Fruit fly (Drosophila melanogaster) whole organism, adult: ENCODE measurements around the gene CG11885.

Experiments
- CG11617 ChIP-seq: fragments of 200-800 bp; sonication (Bioruptor generic); optimal IDR thresholded peaks from 2 replicates; lab custom pipeline; 2017; ENCODE audit warnings: mild to moderate bottlenecking, missing biosample characterization, missing genetic modification reagents, missing genetic modification characterization
- CG12768 ChIP-seq: fragments of 200-800 bp; sonication (Bioruptor generic); optimal IDR thresholded peaks from 2 replicates; lab custom pipeline; 2017; ENCODE audit warnings: missing biosample characterization, missing genetic modification characterization, mild to moderate bottlenecking, moderate library complexity, missing genetic modification reagents
- CG14711 ChIP-seq: fragments of 200-800 bp; sonication (Bioruptor generic); optimal IDR thresholded peaks from 2 replicates; lab custom pipeline; 2018; ENCODE audit warnings: missing biosample characterization, mild to moderate bottlenecking, missing genetic modification characterization, moderate library complexity
- CG1620 ChIP-seq: fragments of 200-800 bp; sonication (Bioruptor generic); optimal IDR thresholded peaks from 2 replicates; lab custom pipeline; 2016; ENCODE audit warnings: missing biosample characterization, missing genetic modification characterization
- CG33017 ChIP-seq: fragments of 200-800 bp; sonication (Bioruptor generic); optimal IDR thresholded peaks from 2 replicates; lab custom pipeline; 2018; ENCODE audit warnings: missing biosample characterization, mild to moderate bottlenecking, missing genetic modification characterization, moderate library complexity
- CG5204 ChIP-seq: fragments of 200-800 bp; sonication (Bioruptor generic); optimal IDR thresholded peaks from 2 replicates; lab custom pipeline; 2016; ENCODE audit warnings: missing biosample characterization, missing genetic modification characterization
- CG7045 ChIP-seq: fragments of 200-800 bp; sonication (Bioruptor generic); optimal IDR thresholded peaks from 2 replicates; lab custom pipeline; 2017; ENCODE audit warnings: missing biosample characterization, mild to moderate bottlenecking, missing genetic modification characterization
- CG7101 ChIP-seq: fragments of 200-800 bp; sonication (Bioruptor generic); optimal IDR thresholded peaks from 2 replicates; lab custom pipeline; 2018; ENCODE audit warnings: missing biosample characterization, mild to moderate bottlenecking, missing genetic modification characterization, moderate library complexity
- Clk ChIP-seq: fragments of 200-800 bp; sonication (Bioruptor generic); optimal IDR thresholded peaks from 2 replicates; lab custom pipeline; 2017; ENCODE audit warnings: missing biosample characterization, missing genetic modification characterization
- Crg-1 ChIP-seq: fragments of 200-800 bp; sonication (Bioruptor generic); optimal IDR thresholded peaks from 2 replicates; lab custom pipeline; 2016; ENCODE audit warnings: missing biosample characterization, missing genetic modification characterization
- Hr96 ChIP-seq: fragments of 200-800 bp; sonication (Bioruptor generic); optimal IDR thresholded peaks from 2 replicates; lab custom pipeline; 2016; ENCODE audit warnings: missing biosample characterization, missing genetic modification characterization
- Mnt ChIP-seq: fragments of 200-800 bp; sonication (Bioruptor generic); optimal IDR thresholded peaks from 2 replicates; lab custom pipeline; 2016; ENCODE audit warnings: missing biosample characterization, mild to moderate bottlenecking, missing genetic modification characterization
- bab1 ChIP-seq: fragments of 200-800 bp; sonication (Bioruptor generic); optimal IDR thresholded peaks from 3 replicates; lab custom pipeline; 2019; ENCODE audit warnings: missing biosample characterization, mild to moderate bottlenecking, missing genetic modification characterization, moderate library complexity
- cic ChIP-seq: fragments of 200-800 bp; sonication (Bioruptor generic); optimal IDR thresholded peaks from 2 replicates; lab custom pipeline; 2017; ENCODE audit warnings: missing biosample characterization, mild to moderate bottlenecking, missing genetic modification characterization, moderate library complexity
- cnc ChIP-seq, 2 experiments: fragments of >200 bp; optimal IDR thresholded peaks; 2 replicates each; lab custom pipeline; 2017
- kay ChIP-seq: fragments of 200-800 bp; sonication (Bioruptor generic); peaks from one replicate; lab custom pipeline; 2016; ENCODE audit warnings: missing biosample characterization, missing genetic modification characterization, borderline replicate concordance
- ovo ChIP-seq: fragments of 200-800 bp; sonication (Bioruptor generic); optimal IDR thresholded peaks from 2 replicates; lab custom pipeline; 2016; ENCODE audit warnings: missing biosample characterization, missing genetic modification characterization
- pad ChIP-seq: fragments of 200-800 bp; sonication (Bioruptor generic); optimal IDR thresholded peaks from 3 replicates; lab custom pipeline; 2017; ENCODE audit warnings: missing biosample characterization, missing genetic modification characterization, mild to moderate bottlenecking, moderate library complexity, missing genetic modification reagents
- tj ChIP-seq: fragments of 200-800 bp; sonication (Bioruptor generic); optimal IDR thresholded peaks from 3 replicates; lab custom pipeline; 2017; ENCODE audit warnings: missing biosample characterization, mild to moderate bottlenecking, missing genetic modification characterization, moderate library complexity
- toe ChIP-seq: fragments of 200-800 bp; sonication (Bioruptor generic); optimal IDR thresholded peaks from 2 replicates; lab custom pipeline; 2016; ENCODE audit warnings: missing biosample characterization, missing genetic modification characterization

The CG11885 gene

DNA sequence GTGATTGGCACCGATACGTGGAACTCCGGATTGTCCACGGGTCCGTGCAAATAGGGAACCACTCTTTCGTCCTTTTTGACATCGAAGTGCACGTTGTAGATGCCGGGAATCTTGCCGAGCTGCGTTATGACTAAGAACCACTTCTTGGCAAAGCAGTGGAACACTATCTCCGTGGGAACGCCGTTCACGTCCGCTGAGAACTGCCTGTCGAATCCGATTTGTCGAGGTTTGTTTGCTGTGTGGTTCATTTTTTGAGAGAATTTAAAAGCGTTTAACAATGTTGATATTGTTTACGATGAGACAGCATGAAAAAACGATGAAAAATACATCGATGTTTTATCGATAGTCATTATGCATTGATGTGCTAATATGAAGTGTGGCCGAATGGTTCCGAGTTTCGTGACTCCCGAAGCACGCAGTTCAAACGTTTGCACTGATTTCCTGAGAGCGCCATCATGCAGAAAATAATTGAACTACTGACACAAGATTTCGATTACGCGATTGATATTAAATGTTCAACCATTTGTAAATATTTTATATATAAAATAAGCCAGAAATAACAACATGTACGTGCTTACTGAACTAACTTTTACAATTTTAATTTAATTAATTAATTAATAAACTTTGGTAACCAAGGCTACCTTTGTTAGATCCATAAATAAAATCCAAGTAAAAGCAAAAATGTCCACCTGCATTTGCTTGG is at the start of gene CG11885, which contains the start of gene CG13692:
TSS of gene CG11885 (minus strand) at position 332 of the 703 bp plus-strand sequence.
TSS of gene CG13692 (plus strand) at position 653 of the 703 bp plus-strand sequence.
- TF ChIP-seq cnc (optimal IDR thresholded peaks at IDR 0.05; lab: Kevin White, UChicago), result peak; percentile 88 to 93
- TF ChIP-seq CG5204 (GFP tag; lab: Kevin White, UChicago), result no peak
- peak; percentile 1 for TF ChIP-seq CG14711
- TF ChIP-seq toe, result no peak
- TF ChIP-seq CG33017 (tag; lab: Kevin White, UChicago), result no peak
- peak; percentile 41 for TF ChIP-seq pad (GFP tag; lab: Kevin White, UChicago)
- no peak for TF ChIP-seq Hr96 (GFP tag; lab: Kevin White, UChicago)
- TF ChIP-seq CG1620 (GFP tag; lab: Kevin White, UChicago), result no peak
- peak; percentile 77 for TF ChIP-seq tj (GFP tag; lab: Kevin White, UChicago)
- TF ChIP-seq Crg-1 (GFP tag; lab: Kevin White, UChicago), result no peak
- peak; percentile 73 for TF ChIP-seq bab1 (GFP tag; lab: Kevin White, UChicago)
- no peak for TF ChIP-seq kay (GFP tag; lab: Kevin White, UChicago)
- TF ChIP-seq Mnt, result peak; percentile 81
- no peak for TF ChIP-seq CG7045 (GFP tag; lab: Kevin White, UChicago)
- peak; percentile 63 for TF ChIP-seq CG7101 (tag; lab: Kevin White, UChicago)
- TF ChIP-seq CG12768, result peak; percentile 21
- peak; percentile 39 for TF ChIP-seq cic (GFP tag; lab: Kevin White, UChicago)
- TF ChIP-seq ovo (GFP tag; lab: Kevin White, UChicago), result no peak
- no peak for TF ChIP-seq CG11617 (GFP tag; lab: Kevin White, UChicago)
- no peak for TF ChIP-seq Clk (GFP tag; lab: Kevin White, UChicago)

DNA sequence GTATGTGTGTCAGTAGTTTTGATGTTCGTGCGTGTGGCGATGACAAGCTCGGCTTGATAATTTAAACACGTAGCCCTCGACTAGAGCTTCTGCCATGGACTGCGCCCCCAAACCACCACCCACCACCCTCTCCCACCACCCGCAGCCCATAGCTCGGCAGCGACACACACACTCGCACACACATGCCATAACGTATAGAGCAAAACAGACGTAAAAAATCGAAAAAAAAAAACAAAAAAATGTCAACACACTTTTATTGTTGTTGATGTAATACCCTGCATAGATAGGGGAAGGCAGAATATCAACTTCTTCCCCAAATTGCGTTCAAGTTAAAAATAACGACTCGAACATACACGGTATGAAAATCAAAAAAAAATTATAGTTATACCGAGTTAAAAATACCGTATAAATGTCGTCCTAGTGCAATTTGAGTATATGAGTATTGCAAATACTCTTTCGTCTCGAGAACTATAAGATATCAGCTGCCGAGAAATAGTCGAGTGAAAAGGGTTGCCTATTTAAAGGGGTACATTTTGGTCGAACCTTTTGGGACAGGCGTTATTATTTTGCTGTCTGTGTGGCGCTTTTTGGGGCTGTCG is 49.2 kb upstream of the CG11885 start:
- TF ChIP-seq CG7101 (tag; lab: Kevin White, UChicago) (peak; percentile 55), Hr96 (GFP tag; lab: Kevin White, UChicago) (peak; percentile 58), CG5204 (GFP tag; lab: Kevin White, UChicago) (peak; percentile 22), CG12768 (peak; percentile 94), CG11617 (GFP tag; lab: Kevin White, UChicago) (no peak), Clk (GFP tag; lab: Kevin White, UChicago) (peak; percentile 16), tj (GFP tag; lab: Kevin White, UChicago) (no peak), kay (GFP tag; lab: Kevin White, UChicago) (peak; percentile 75), cic (GFP tag; lab: Kevin White, UChicago) (peak; percentile 61), Crg-1 (GFP tag; lab: Kevin White, UChicago) (peak; percentile 42), toe (peak; percentile 18), Mnt (peak; percentile 29), ovo (GFP tag; lab: Kevin White, UChicago) (no peak), pad (GFP tag; lab: Kevin White, UChicago) (peak; percentile 34), CG33017 (tag; lab: Kevin White, UChicago) (peak; percentile 59), cnc (optimal IDR thresholded peaks at IDR 0.05; lab: Kevin White, UChicago) (no peak), CG14711 (peak; percentile 56), bab1 (GFP tag; lab: Kevin White, UChicago) (peak; percentile 47), CG7045 (GFP tag; lab: Kevin White, UChicago) (peak; percentile 49), CG1620 (GFP tag; lab: Kevin White, UChicago) (no peak)

DNA sequence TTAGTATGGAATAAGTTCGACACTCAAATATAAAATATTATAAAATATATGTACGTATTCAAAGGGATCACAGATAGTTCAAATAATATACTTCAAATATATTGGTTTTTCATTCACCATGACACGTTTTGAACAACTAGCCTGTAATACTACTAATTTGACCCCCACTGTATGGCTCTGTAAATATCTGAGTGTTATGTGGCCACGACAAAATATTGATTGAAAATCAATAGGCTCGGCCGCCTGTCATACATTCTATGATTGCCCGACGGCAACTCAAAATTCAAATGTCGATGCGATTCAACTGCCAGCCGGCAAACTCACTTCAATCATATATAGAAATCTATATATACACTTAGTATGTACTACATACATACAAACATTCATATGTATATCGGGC is 48.7 kb upstream of the CG11885 start:
- TF ChIP-seq CG33017 (tag; lab: Kevin White, UChicago), result no peak
- peak; percentile 28 for TF ChIP-seq kay (GFP tag; lab: Kevin White, UChicago)

DNA sequence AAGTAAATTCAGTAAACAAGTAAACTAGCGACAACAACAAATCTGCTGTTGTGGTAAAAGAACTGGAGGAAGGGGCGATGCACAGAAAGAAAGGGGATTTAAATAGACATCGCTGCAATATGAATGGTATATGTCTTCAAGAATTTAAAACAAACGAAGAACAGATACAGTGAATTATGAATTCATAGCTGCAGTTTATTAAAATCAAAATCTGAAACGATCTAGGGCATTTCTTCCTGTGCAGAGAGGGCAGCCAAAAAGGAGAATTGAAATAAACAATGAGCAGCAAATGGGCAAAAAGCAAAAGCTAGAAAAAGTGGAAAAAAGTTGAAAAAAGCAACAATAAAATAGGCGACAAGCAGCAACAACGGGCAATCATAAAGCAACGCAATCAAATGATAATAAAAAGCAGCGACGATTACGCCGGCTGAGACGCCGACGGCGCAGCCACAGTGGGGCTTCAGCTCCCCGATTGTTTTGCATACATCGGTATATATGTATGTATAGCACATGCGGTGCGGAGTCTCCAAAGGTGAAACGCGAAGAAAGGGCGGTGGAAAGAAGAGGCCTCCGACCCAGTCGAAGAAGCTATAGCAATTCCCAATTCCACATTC is 47.6 kb upstream of the CG11885 start:
- TF ChIP-seq ovo (GFP tag; lab: Kevin White, UChicago) (no peak), Clk (GFP tag; lab: Kevin White, UChicago) (no peak), pad (GFP tag; lab: Kevin White, UChicago) (peak; percentile 14), Hr96 (GFP tag; lab: Kevin White, UChicago) (peak; percentile 32), CG7045 (GFP tag; lab: Kevin White, UChicago) (peak; percentile 18), CG5204 (GFP tag; lab: Kevin White, UChicago) (peak; percentile 48), CG33017 (tag; lab: Kevin White, UChicago) (peak; percentile 63), bab1 (GFP tag; lab: Kevin White, UChicago) (no peak), toe (no peak), CG7101 (tag; lab: Kevin White, UChicago) (peak; percentile 68), Mnt (no peak), tj (GFP tag; lab: Kevin White, UChicago) (peak; percentile 60), Crg-1 (GFP tag; lab: Kevin White, UChicago) (no peak), CG14711 (peak; percentile 74), CG11617 (GFP tag; lab: Kevin White, UChicago) (peak; percentile 50), kay (GFP tag; lab: Kevin White, UChicago) (peak; percentile 89), CG12768 (peak; percentile 65), cic (GFP tag; lab: Kevin White, UChicago) (peak; percentile 84), CG1620 (GFP tag; lab: Kevin White, UChicago) (no peak), cnc (optimal IDR thresholded peaks at IDR 0.05; lab: Kevin White, UChicago) (no peak)

DNA sequence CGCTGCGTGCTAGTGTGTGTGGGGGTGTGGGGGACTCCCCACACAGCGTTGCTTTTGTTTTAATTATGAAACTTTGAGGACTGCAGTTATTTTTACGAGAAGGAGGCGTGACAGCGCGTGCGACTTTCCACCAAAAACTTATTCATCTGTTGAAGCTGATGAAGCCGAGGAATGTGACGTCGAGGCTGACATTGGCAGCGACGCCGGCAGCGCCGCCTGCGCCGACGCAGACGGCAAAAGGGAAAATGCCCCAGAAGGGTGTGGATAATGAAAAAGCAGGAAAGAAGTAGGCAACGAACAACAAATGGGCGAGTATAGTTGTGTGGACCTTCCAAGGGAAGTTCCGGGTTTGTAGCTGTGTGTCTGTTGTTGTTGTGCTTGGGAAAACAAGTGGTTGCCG is 46.4 kb upstream of the CG11885 start:
- TF ChIP-seq CG11617 (GFP tag; lab: Kevin White, UChicago), result no peak
- TF ChIP-seq CG1620 (GFP tag; lab: Kevin White, UChicago), result no peak
- TF ChIP-seq CG5204 (GFP tag; lab: Kevin White, UChicago), result no peak
- no peak for TF ChIP-seq ovo (GFP tag; lab: Kevin White, UChicago)
- TF ChIP-seq CG12768, result no peak
- no peak for TF ChIP-seq pad (GFP tag; lab: Kevin White, UChicago)
- no peak for TF ChIP-seq kay (GFP tag; lab: Kevin White, UChicago)
- TF ChIP-seq Hr96 (GFP tag; lab: Kevin White, UChicago), result no peak
- TF ChIP-seq Crg-1 (GFP tag; lab: Kevin White, UChicago), result no peak
- no peak for TF ChIP-seq CG14711
- TF ChIP-seq cic (GFP tag; lab: Kevin White, UChicago), result no peak
- TF ChIP-seq CG7045 (GFP tag; lab: Kevin White, UChicago), result no peak
- no peak for TF ChIP-seq toe
- TF ChIP-seq bab1 (GFP tag; lab: Kevin White, UChicago), result no peak
- no peak for TF ChIP-seq tj (GFP tag; lab: Kevin White, UChicago)
- no peak for TF ChIP-seq Clk (GFP tag; lab: Kevin White, UChicago)
- no peak for TF ChIP-seq CG7101 (tag; lab: Kevin White, UChicago)
- no peak for TF ChIP-seq cnc (optimal IDR thresholded peaks at IDR 0.05; lab: Kevin White, UChicago)
- no peak for TF ChIP-seq Mnt
